Fruit fly (Drosophila melanogaster): ENCODE measurements around the gene primo-1.

primo-1 gene

dm6 chr3R:13713541-13713940, 1.9 kb upstream of the primo-1 start (continued):
- TF ChIP-seq Meics (GFP tag; optimal IDR thresholded peaks at IDR 0.05) (peak; percentile 26), CG2712 (tag; optimal IDR thresholded peaks at IDR 0.05) (peak; percentile 75), CG2678 (tag; optimal IDR thresholded peaks at IDR 0.05) (peak; percentile 64), CG3838 (GFP tag; optimal IDR thresholded peaks at IDR 0.05) (no peak), CG17829 (tag; optimal IDR thresholded peaks at IDR 0.05) (peak; percentile 68), CG9932 (GFP tag; IDR thresholded peaks at IDR 0.05) (no peak), CG16813 (GFP tag; IDR thresholded peaks at IDR 0.05; ENCODE audit: partially characterized antibody) (no peak), esg (GFP tag; conservative IDR thresholded peaks at IDR 0.05) (no peak), zen (tag; optimal IDR thresholded peaks at IDR 0.05) (peak; percentile 46), Elba2 (GFP tag; optimal IDR thresholded peaks at IDR 0.05) (no peak), CG30431 (GFP tag; optimal IDR thresholded peaks at IDR 0.05) (peak; percentile 17), MBD-R2 (GFP tag; IDR thresholded peaks at IDR 0.05) (no peak), wdn (GFP tag; IDR thresholded peaks at IDR 0.05) (no peak), CG12744 (GFP tag; optimal IDR thresholded peaks at IDR 0.05) (no peak), nmo (GFP tag; optimal IDR thresholded peaks at IDR 0.05) (peak; percentile 50), Xrp1 (GFP tag; IDR thresholded peaks at IDR 0.05) (peak; percentile 58), so (GFP tag; IDR thresholded peaks at IDR 0.05) (0 out of 3 replicates have a peak, but pooled peaks have one; percentile 23), slou (GFP tag; optimal IDR thresholded peaks at IDR 0.05) (no peak), gcm (GFP tag; optimal IDR thresholded peaks at IDR 0.05) (peak; percentile 20), Mrtf (GFP tag; IDR thresholded peaks at IDR 0.05) (no peak), CHES-1-like (GFP tag; optimal IDR thresholded peaks at IDR 0.05) (no peak), gro (GFP tag; optimal IDR thresholded peaks at IDR 0.05) (no peak), CG8388 (GFP tag; optimal IDR thresholded peaks at IDR 0.05) (peak; percentile 42), tgo (GFP tag; IDR thresholded peaks at IDR 0.05) (no peak), CG10209 (GFP tag; optimal IDR thresholded peaks at IDR 0.05) (peak; percentile 37), Hr3 (GFP tag; optimal IDR thresholded peaks at IDR 0.05) (peak; percentile 18), aop (GFP tag; IDR thresholded peaks at IDR 0.05) (no peak), CG7556 (GFP tag; optimal IDR thresholded peaks at IDR 0.05) (peak; percentile 45), CG7987 (GFP tag; optimal IDR thresholded peaks at IDR 0.05) (no peak), fd64A (GFP tag; optimal IDR thresholded peaks at IDR 0.05) (no peak), CG8765 (GFP tag; IDR thresholded peaks at IDR 0.05) (no peak), CG6683 (GFP tag; optimal IDR thresholded peaks at IDR 0.05) (no peak), CG3163 (GFP tag; optimal IDR thresholded peaks at IDR 0.05) (no peak), HLH3B (GFP tag; IDR thresholded peaks at IDR 0.05) (peak; percentile 37; the same call in 1 of the 2 replicates), Nf-YB (GFP tag; optimal IDR thresholded peaks at IDR 0.05) (no peak), Blimp-1 (GFP tag; optimal IDR thresholded peaks at IDR 0.05) (peak; percentile 57), scrt (GFP tag; optimal IDR thresholded peaks at IDR 0.05) (peak; percentile 3), CG11085 (GFP tag; IDR thresholded peaks at IDR 0.05) (no peak), Six4 (GFP tag; optimal IDR thresholded peaks at IDR 0.05) (peak; percentile 3), knrl (GFP tag; IDR thresholded peaks at IDR 0.05; ENCODE audit: partially characterized antibody) (no peak), dm (GFP tag; optimal IDR thresholded peaks at IDR 0.05) (no peak), CG33557 (GFP tag; optimal IDR thresholded peaks at IDR 0.05) (peak; percentile 33), CG2120 (GFP tag; optimal IDR thresholded peaks at IDR 0.05) (no peak), E2f1 (GFP tag; IDR thresholded peaks at IDR 0.05) (no peak), lbe (GFP tag; optimal IDR thresholded peaks at IDR 0.05) (no peak), mld (GFP tag; IDR thresholded peaks at IDR 0.05; ENCODE audit: partially characterized antibody) (no peak), CG14667 (GFP tag; IDR thresholded peaks at IDR 0.05) (no peak), Rfx (GFP tag; IDR thresholded peaks at IDR 0.05) (no peak), CG14860 (GFP tag; IDR thresholded peaks at IDR 0.05; ENCODE audit: partially characterized antibody) (no peak), Hand (GFP tag; optimal IDR thresholded peaks at IDR 0.05) (no peak), CG15696 (tag; optimal IDR thresholded peaks at IDR 0.05) (peak; percentile 62)
